Fruit fly (Drosophila melanogaster): ENCODE data around the gene kumpel.
A peak's percentile ranks its signal among the peaks of the same experiment; 100 is the strongest.

The kumpel gene

dm6 chr3R:25888307-25889075 lies 18.3 kb upstream of the kumpel start, which contains the start of gene Lnk (continued):
- TF ChIP-seq Deaf1 (tag; optimal IDR thresholded peaks at IDR 0.05) (no peak), yki (optimal IDR thresholded peaks at IDR 0.05) (no peak), CG11504 (tag; optimal IDR thresholded peaks at IDR 0.05) (no peak), kay (GFP tag; optimal IDR thresholded peaks at IDR 0.05) (no peak), CG18599 (GFP tag; optimal IDR thresholded peaks at IDR 0.05) (no peak), CG7786 (GFP tag; optimal IDR thresholded peaks at IDR 0.05) (no peak), peb (GFP tag; IDR thresholded peaks at IDR 0.05) (no peak), lov (optimal IDR thresholded peaks at IDR 0.05) (no peak), lov (GFP tag; IDR thresholded peaks at IDR 0.05) (no peak), Dbx (GFP tag; IDR thresholded peaks at IDR 0.05) (no peak), Usf (GFP tag; optimal IDR thresholded peaks at IDR 0.05) (no peak), ham (GFP tag; IDR thresholded peaks at IDR 0.05) (no peak), Meics (GFP tag; optimal IDR thresholded peaks at IDR 0.05) (no peak), Elba2 (GFP tag; optimal IDR thresholded peaks at IDR 0.05) (no peak), CG16863 (GFP tag; optimal IDR thresholded peaks at IDR 0.05) (no peak), CG11456 (GFP tag; IDR thresholded peaks at IDR 0.05) (no peak), tgo (GFP tag; IDR thresholded peaks at IDR 0.05) (no peak), CG3407 (GFP tag; optimal IDR thresholded peaks at IDR 0.05) (no peak), CG30431 (GFP tag; optimal IDR thresholded peaks at IDR 0.05) (no peak), CG11723 (GFP tag; optimal IDR thresholded peaks at IDR 0.05) (no peak), NfI (GFP tag; optimal IDR thresholded peaks at IDR 0.05) (peak; percentile 13), cas (GFP tag; IDR thresholded peaks at IDR 0.05) (no peak), MTF-1 (GFP tag; optimal IDR thresholded peaks at IDR 0.05; ENCODE audit: borderline replicate concordance) (no peak), Camta (GFP tag; optimal IDR thresholded peaks at IDR 0.05) (no peak), Gug (GFP tag; IDR thresholded peaks at IDR 0.05) (no peak), D19A (tag; optimal IDR thresholded peaks at IDR 0.05) (no peak), CG11085 (GFP tag; IDR thresholded peaks at IDR 0.05) (no peak), NC2β (GFP tag; optimal IDR thresholded peaks at IDR 0.05) (peak; percentile 35), CG8388 (GFP tag; optimal IDR thresholded peaks at IDR 0.05) (no peak), TFAM (GFP tag; optimal IDR thresholded peaks at IDR 0.05) (no peak), CG34376 (GFP tag; optimal IDR thresholded peaks at IDR 0.05) (peak; percentile 71), Xrp1 (GFP tag; IDR thresholded peaks at IDR 0.05) (no peak), Rx (GFP tag; IDR thresholded peaks at IDR 0.05) (no peak), CG12219 (GFP tag; optimal IDR thresholded peaks at IDR 0.05) (no peak), Oaz (GFP tag; IDR thresholded peaks at IDR 0.05) (no peak), CG8281 (tag; optimal IDR thresholded peaks at IDR 0.05) (no peak), lilli (GFP tag; optimal IDR thresholded peaks at IDR 0.05) (no peak), CG10959 (GFP tag; IDR thresholded peaks at IDR 0.05) (no peak), bcd (GFP tag; optimal IDR thresholded peaks at IDR 0.05) (no peak), CG3281 (GFP tag; optimal IDR thresholded peaks at IDR 0.05) (no peak), CG18011 (GFP tag; optimal IDR thresholded peaks at IDR 0.05) (no peak), NFAT (GFP tag; IDR thresholded peaks at IDR 0.05) (no peak; the same call in 1 of the 2 replicates), org-1 (GFP tag; optimal IDR thresholded peaks at IDR 0.05) (no peak), CG32767 (GFP tag; IDR thresholded peaks at IDR 0.05) (no peak), CG4360 (GFP tag; IDR thresholded peaks at IDR 0.05) (peak; percentile 34; the same call in 1 of the 2 replicates), ems (GFP tag; optimal IDR thresholded peaks at IDR 0.05) (no peak), CG10366 (GFP tag; IDR thresholded peaks at IDR 0.05) (no peak), CG15514 (GFP tag; optimal IDR thresholded peaks at IDR 0.05) (peak; percentile 76), gt (GFP tag; IDR thresholded peaks at IDR 0.05) (no peak), cad (GFP tag; optimal IDR thresholded peaks at IDR 0.05) (no peak), sr (GFP tag; IDR thresholded peaks at IDR 0.05) (peak; percentile 95), NK7.1 (GFP tag; optimal IDR thresholded peaks at IDR 0.05) (no peak)

All from whole organism, embryonic.